Worm (Caenorhabditis elegans): ENCODE results near the gene Y14H12A.1.

Gene Y14H12A.1

DNA sequence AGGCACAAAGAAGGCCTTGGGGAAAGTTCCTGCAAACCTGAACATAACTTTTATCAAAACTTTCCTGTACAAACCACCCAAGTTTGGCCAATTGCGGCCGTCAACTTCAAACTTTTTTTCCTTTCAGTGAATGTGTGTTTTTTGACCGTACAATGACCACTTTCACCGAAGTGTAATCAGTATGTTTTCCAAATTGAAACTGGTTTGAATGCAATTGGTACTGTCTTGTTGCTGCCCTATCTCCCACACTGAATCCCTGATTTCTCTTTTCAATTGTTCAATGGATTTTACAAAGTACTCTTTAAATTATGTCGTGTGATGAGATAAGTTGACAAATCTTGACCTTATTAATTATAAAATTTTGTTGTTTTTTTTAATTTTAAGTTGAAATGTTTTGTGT, 7.4 kb downstream of the Y14H12A.1 start:
- TF ChIP-seq ama-1 (optimal IDR thresholded peaks at IDR 0.05) (no peak), sea-1 (GFP tag; conservative IDR thresholded peaks at IDR 0.05) (no peak), flt-1 (GFP tag; IDR thresholded peaks at IDR 0.05) (no peak), scrt-1 (GFP tag; IDR thresholded peaks at IDR 0.05) (no peak), ceh-13 (GFP tag; optimal IDR thresholded peaks at IDR 0.05) (no peak), tbx-37 (GFP tag; conservative IDR thresholded peaks at IDR 0.05) (no peak), B0310.2 (tag; optimal IDR thresholded peaks at IDR 0.05) (no peak)

DNA sequence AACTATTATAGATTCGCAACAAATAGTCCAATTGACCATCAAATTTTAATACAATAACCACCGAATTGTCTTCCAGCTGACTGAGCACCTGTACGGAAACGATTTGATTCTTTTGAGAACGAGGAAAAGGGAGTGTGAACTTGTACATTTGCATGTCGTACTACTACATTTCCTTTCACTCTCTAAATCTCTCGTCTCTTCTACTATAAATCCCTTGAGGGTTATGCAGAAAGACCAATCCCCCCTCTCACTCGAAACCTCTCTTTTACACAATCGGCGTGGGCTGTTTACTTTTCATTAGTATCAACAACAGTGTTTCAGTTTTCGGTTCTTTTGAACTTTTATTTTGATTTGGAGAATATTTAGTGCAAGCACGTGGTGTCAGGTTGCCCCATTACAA, 9.1 kb downstream of the Y14H12A.1 start:
- no peak for TF ChIP-seq hmg-4 (GFP tag; optimal IDR thresholded peaks at IDR 0.05)
- no peak for TF ChIP-seq hmbx-1 (tag; optimal IDR thresholded peaks at IDR 0.05)
- TF ChIP-seq ama-1 (optimal IDR thresholded peaks at IDR 0.05) = no peak
- no peak for TF ChIP-seq aly-1 (tag; optimal IDR thresholded peaks at IDR 0.05)
- TF ChIP-seq flt-1 (GFP tag; IDR thresholded peaks at IDR 0.05) = no peak
- no peak for TF ChIP-seq hnd-1 (tag; optimal IDR thresholded peaks at IDR 0.05)
- TF ChIP-seq B0310.2 (tag; optimal IDR thresholded peaks at IDR 0.05) = no peak

DNA sequence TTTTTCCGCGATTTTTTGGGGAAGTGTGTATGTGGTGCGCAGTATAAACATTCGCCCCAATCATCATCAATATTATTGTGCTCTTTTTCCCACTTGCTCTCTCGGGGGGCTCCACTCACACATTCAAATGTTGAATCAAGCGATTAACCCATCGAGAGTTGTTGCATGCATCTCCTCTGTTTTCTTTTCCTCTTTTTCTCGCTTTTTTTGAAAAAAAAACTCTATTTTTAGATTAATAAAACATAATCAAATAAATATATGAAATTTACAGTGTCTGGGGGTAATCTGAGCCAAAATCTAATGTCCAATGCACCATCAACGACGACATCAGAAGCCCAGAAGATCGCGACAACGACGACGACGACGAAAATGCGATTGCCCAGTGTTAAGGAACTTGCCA, 11.6 kb downstream of the Y14H12A.1 start, which contains the start of gene ephx-1:
TSS of gene ephx-1 (plus strand) at position 301 of the 400 bp plus-strand sequence.
- TF ChIP-seq hmg-4 (GFP tag; optimal IDR thresholded peaks at IDR 0.05) = no peak
- no peak for TF ChIP-seq B0310.2 (tag; optimal IDR thresholded peaks at IDR 0.05)
- no peak for TF ChIP-seq tra-4 (tag; optimal IDR thresholded peaks at IDR 0.05)
- no peak for TF ChIP-seq ama-1 (optimal IDR thresholded peaks at IDR 0.05)
- no peak for TF ChIP-seq pes-1 (GFP tag; IDR thresholded peaks at IDR 0.05)
- TF ChIP-seq sea-1 (GFP tag; conservative IDR thresholded peaks at IDR 0.05) = no peak
- TF ChIP-seq F13C5.2 (tag; optimal IDR thresholded peaks at IDR 0.05) = no peak
- TF ChIP-seq tbx-37 (GFP tag; conservative IDR thresholded peaks at IDR 0.05) = no peak
- no peak for TF ChIP-seq hnd-1 (tag; optimal IDR thresholded peaks at IDR 0.05)
- no peak for TF ChIP-seq flt-1 (GFP tag; IDR thresholded peaks at IDR 0.05)
- TF ChIP-seq ceh-13 (GFP tag; optimal IDR thresholded peaks at IDR 0.05) = no peak
- no peak for TF ChIP-seq ets-7 (tag; optimal IDR thresholded peaks at IDR 0.05)
- no peak for TF ChIP-seq aly-1 (tag; optimal IDR thresholded peaks at IDR 0.05)
- TF ChIP-seq tbx-11 (GFP tag; IDR thresholded peaks at IDR 0.05) = no peak
- TF ChIP-seq ceh-36 (tag; optimal IDR thresholded peaks at IDR 0.05) = no peak
- TF ChIP-seq hmbx-1 (tag; optimal IDR thresholded peaks at IDR 0.05) = no peak

- TF ChIP-seq B0310.2 (tag; optimal IDR thresholded peaks at IDR 0.05) (no peak), pes-1 (GFP tag; IDR thresholded peaks at IDR 0.05) (no peak), ceh-36 (tag; optimal IDR thresholded peaks at IDR 0.05) (no peak), hmbx-1 (tag; optimal IDR thresholded peaks at IDR 0.05) (no peak), ceh-13 (GFP tag; optimal IDR thresholded peaks at IDR 0.05) (no peak), tbx-11 (GFP tag; IDR thresholded peaks at IDR 0.05) (no peak), aly-1 (tag; optimal IDR thresholded peaks at IDR 0.05) (no peak), F13C5.2 (tag; optimal IDR thresholded peaks at IDR 0.05) (no peak), sea-1 (GFP tag; conservative IDR thresholded peaks at IDR 0.05) (no peak), tra-4 (tag; optimal IDR thresholded peaks at IDR 0.05) (no peak), ama-1 (optimal IDR thresholded peaks at IDR 0.05) (no peak), tbx-37 (GFP tag; conservative IDR thresholded peaks at IDR 0.05) (no peak), scrt-1 (GFP tag; IDR thresholded peaks at IDR 0.05) (no peak), hmg-4 (GFP tag; optimal IDR thresholded peaks at IDR 0.05) (no peak), hnd-1 (tag; optimal IDR thresholded peaks at IDR 0.05) (no peak), ets-7 (tag; optimal IDR thresholded peaks at IDR 0.05) (no peak), flt-1 (GFP tag; IDR thresholded peaks at IDR 0.05) (no peak)
Observed at ce11 chrII:4007972-4008371, 15.0 kb downstream of the Y14H12A.1 start.

ce11 chrII:4011518-4011917, 18.5 kb downstream of the Y14H12A.1 start:
- TF ChIP-seq pes-1 (GFP tag; IDR thresholded peaks at IDR 0.05) (no peak), scrt-1 (GFP tag; IDR thresholded peaks at IDR 0.05) (no peak), flt-1 (GFP tag; IDR thresholded peaks at IDR 0.05) (no peak), tbx-37 (GFP tag; conservative IDR thresholded peaks at IDR 0.05) (no peak), ets-7 (tag; optimal IDR thresholded peaks at IDR 0.05) (no peak), ceh-36 (tag; optimal IDR thresholded peaks at IDR 0.05) (no peak), hmbx-1 (tag; optimal IDR thresholded peaks at IDR 0.05) (no peak), hnd-1 (tag; optimal IDR thresholded peaks at IDR 0.05) (no peak), sea-1 (GFP tag; conservative IDR thresholded peaks at IDR 0.05) (no peak), hmg-4 (GFP tag; optimal IDR thresholded peaks at IDR 0.05) (no peak), B0310.2 (tag; optimal IDR thresholded peaks at IDR 0.05) (no peak), ceh-13 (GFP tag; optimal IDR thresholded peaks at IDR 0.05) (no peak), tbx-11 (GFP tag; IDR thresholded peaks at IDR 0.05) (no peak), aly-1 (tag; optimal IDR thresholded peaks at IDR 0.05) (no peak), ama-1 (optimal IDR thresholded peaks at IDR 0.05) (no peak), F13C5.2 (tag; optimal IDR thresholded peaks at IDR 0.05) (no peak), tra-4 (tag; optimal IDR thresholded peaks at IDR 0.05) (no peak)

DNA sequence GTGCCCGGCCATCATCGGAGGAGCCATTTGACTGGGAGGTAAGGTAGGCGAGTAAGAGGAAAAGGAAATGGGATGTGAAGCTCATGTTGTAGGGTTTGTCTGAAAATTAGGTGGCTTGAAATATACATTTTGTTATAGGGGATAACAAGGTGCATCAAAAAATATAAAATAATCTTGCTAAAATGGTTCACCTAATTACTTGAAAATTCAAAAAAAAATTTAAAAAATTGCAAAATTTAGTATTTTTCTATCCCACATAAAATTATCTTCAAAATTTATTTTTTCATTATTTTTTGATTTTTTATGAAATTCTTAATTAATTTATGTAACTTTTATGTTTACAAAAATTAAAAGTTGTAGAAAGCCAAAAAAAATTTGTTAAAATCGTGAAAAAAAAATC, 25.6 kb downstream of the Y14H12A.1 start, which contains the start of gene K07D4.6:
TSS of gene K07D4.6 (minus strand) at position 101 of the 400 bp plus-strand sequence.
- TF ChIP-seq ets-7 (tag; optimal IDR thresholded peaks at IDR 0.05) (no peak), ceh-13 (GFP tag; optimal IDR thresholded peaks at IDR 0.05) (no peak), sea-1 (GFP tag; conservative IDR thresholded peaks at IDR 0.05) (no peak), hmg-4 (GFP tag; optimal IDR thresholded peaks at IDR 0.05) (no peak), flt-1 (GFP tag; IDR thresholded peaks at IDR 0.05) (no peak), tra-4 (tag; optimal IDR thresholded peaks at IDR 0.05) (no peak), tbx-37 (GFP tag; conservative IDR thresholded peaks at IDR 0.05) (no peak), pes-1 (GFP tag; IDR thresholded peaks at IDR 0.05) (no peak), tbx-11 (GFP tag; IDR thresholded peaks at IDR 0.05) (no peak), ama-1 (optimal IDR thresholded peaks at IDR 0.05) (no peak), aly-1 (tag; optimal IDR thresholded peaks at IDR 0.05) (no peak), ceh-36 (tag; optimal IDR thresholded peaks at IDR 0.05) (no peak), hnd-1 (tag; optimal IDR thresholded peaks at IDR 0.05) (no peak), scrt-1 (GFP tag; IDR thresholded peaks at IDR 0.05) (no peak), hmbx-1 (tag; optimal IDR thresholded peaks at IDR 0.05) (no peak), B0310.2 (tag; optimal IDR thresholded peaks at IDR 0.05) (no peak), F13C5.2 (tag; optimal IDR thresholded peaks at IDR 0.05) (no peak)

ce11 chrII:4025462-4025861, 32.5 kb downstream of the Y14H12A.1 start, which contains the start of gene K07D4.5:
TSS of gene K07D4.5 (minus strand) at chrII:4025562.
- TF ChIP-seq hmbx-1 (tag; optimal IDR thresholded peaks at IDR 0.05) (no peak), sea-1 (GFP tag; conservative IDR thresholded peaks at IDR 0.05) (no peak), scrt-1 (GFP tag; IDR thresholded peaks at IDR 0.05) (no peak)
